Worm (Caenorhabditis elegans) whole organism, L4/young adult: ENCODE results near the gene R08C7.8.

ENCODE experiments used
- W03F9.2 ChIP-seq: fragments of 150-350 bp; optimal IDR thresholded peaks from 2 replicates; lab custom pipeline; 2014; ENCODE audit warnings: missing biosample characterization, missing genetic modification characterization
- him-1 ChIP-seq: sonication (generic microtip); optimal IDR thresholded peaks from 2 replicates; lab custom pipeline; 2016; ENCODE audit warnings: missing genotype, missing genetic modification reagents, missing genetic modification characterization, missing compliant biosample characterization

DNA sequence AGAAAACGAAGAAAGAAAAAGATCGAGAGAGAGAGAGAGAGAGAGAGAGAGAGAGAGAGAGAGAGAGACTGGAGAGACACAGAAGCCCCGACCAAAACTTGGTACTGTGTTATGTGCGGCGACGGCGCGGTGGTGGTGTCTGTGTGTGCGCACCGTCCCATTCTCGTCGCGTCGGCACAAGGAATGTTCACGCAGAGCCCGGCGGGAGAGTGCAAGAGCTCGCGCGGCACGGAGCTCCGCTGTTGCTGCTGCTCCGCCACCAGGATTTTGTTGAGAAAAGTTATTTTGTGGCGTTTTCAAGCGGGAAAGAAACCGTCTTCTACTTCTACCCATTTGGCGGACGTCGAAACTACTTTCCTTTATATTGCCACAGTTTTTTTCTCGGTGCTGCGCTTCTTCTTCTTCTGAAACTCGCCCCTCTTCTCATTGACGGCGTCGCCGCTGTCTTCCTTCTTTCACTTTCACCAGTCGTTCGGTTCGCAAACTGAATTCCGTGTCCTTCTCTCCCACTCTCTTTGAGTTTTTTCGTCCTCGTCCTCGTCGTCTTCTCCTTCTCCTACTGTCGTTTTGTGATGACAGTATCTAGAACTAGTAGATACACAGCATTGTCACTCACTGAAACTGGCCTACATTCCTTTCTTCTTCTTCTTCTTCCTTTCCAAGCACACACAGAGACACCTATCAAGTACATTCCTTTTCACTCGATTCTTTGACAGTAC lies 34.8 kb downstream of the R08C7.8 start:
- TF ChIP-seq him-1 (tag; lab: Kevin White, UChicago): no peak
- TF ChIP-seq W03F9.2 (tag; lab: Kevin White, UChicago): no peak
